Worm (Caenorhabditis elegans) whole organism, young adult: ENCODE measurements around the gene gbb-2.

Source experiments
- B0336.3 ChIP-seq: fragments of 200-800 bp; sonication (Bioruptor generic); IDR thresholded peaks from 2 replicates; pipeline ENCODE4 v1.3.6; 2022; ENCODE audit warnings: missing genetic modification characterization, missing compliant biosample characterization
- F10E7.11 ChIP-seq: sonication (generic microtip); optimal IDR thresholded peaks from 2 replicates; lab custom pipeline; 2017; ENCODE audit warnings: mild to moderate bottlenecking, missing genetic modification characterization, moderate library complexity, missing compliant biosample characterization
- F52B5.7 ChIP-seq: sonication (generic microtip); optimal IDR thresholded peaks from 2 replicates; lab custom pipeline; 2016; ENCODE audit warnings: mild to moderate bottlenecking, missing genetic modification characterization, missing compliant biosample characterization
- F57C9.4 ChIP-seq: sonication (generic microtip); optimal IDR thresholded peaks from 2 replicates; lab custom pipeline; 2017; ENCODE audit warnings: mild to moderate bottlenecking, missing genetic modification characterization, missing compliant biosample characterization
- K11D2.4 ChIP-seq: fragments of 200-800 bp; sonication (Bioruptor generic); IDR thresholded peaks from 2 replicates; pipeline ENCODE4 v1.3.6; 2022; ENCODE audit warnings: missing genetic modification reagents, missing genetic modification characterization, missing compliant biosample characterization
- Y53F4B.3 ChIP-seq: fragments of 200-800 bp; sonication (Bioruptor generic); IDR thresholded peaks from 2 replicates; pipeline ENCODE4 v1.3.6; 2022; ENCODE audit warnings: missing genetic modification reagents, missing genetic modification characterization, missing compliant biosample characterization
- Y53G8AR.9 ChIP-seq: fragments of 200-800 bp; sonication (Bioruptor generic); conservative IDR thresholded peaks from 2 replicates; pipeline ENCODE4 v1.3.6; 2022; ENCODE audit warnings: missing genetic modification reagents, missing genetic modification characterization, missing compliant biosample characterization
- akir-1 ChIP-seq: fragments of 200-800 bp; sonication (Bioruptor generic); optimal IDR thresholded peaks from 2 replicates; lab custom pipeline; 2018; ENCODE audit warnings: mild to moderate bottlenecking, missing genetic modification characterization, moderate library complexity, missing compliant biosample characterization
- atf-7 ChIP-seq: sonication (generic microtip); optimal IDR thresholded peaks from 2 replicates; lab custom pipeline; 2017; ENCODE audit warnings: mild to moderate bottlenecking, missing genetic modification characterization, missing compliant biosample characterization
- cebp-2 ChIP-seq: fragments of 200-800 bp; sonication (Bioruptor generic); IDR thresholded peaks from 2 replicates; pipeline ENCODE4 v1.3.6; 2022; ENCODE audit warnings: missing genetic modification characterization, missing compliant biosample characterization
- ceh-100 ChIP-seq: fragments of 200-800 bp; sonication (Bioruptor generic); IDR thresholded peaks from 2 replicates; pipeline ENCODE4 v1.3.6; 2022; ENCODE audit warnings: missing genetic modification reagents, missing genetic modification characterization, missing compliant biosample characterization
- die-1 ChIP-seq: sonication (generic microtip); optimal IDR thresholded peaks from 2 replicates; lab custom pipeline; 2016; ENCODE audit warnings: missing genotype, mild to moderate bottlenecking, missing genetic modification characterization, missing compliant biosample characterization
- dox-1 ChIP-seq: fragments of 200-800 bp; sonication (Bioruptor generic); IDR thresholded peaks from 2 replicates; pipeline ENCODE4 v1.3.6; 2022; ENCODE audit warnings: missing genetic modification reagents, missing genetic modification characterization, missing compliant biosample characterization
- egl-44 ChIP-seq: fragments of 200-800 bp; sonication (Bioruptor generic); IDR thresholded peaks from 2 replicates; pipeline ENCODE4 v1.3.6; 2022; ENCODE audit warnings: missing genetic modification reagents, missing genetic modification characterization, missing compliant biosample characterization
- egrh-3 ChIP-seq: fragments of 200-800 bp; sonication (Bioruptor generic); IDR thresholded peaks from 2 replicates; pipeline ENCODE4 v1.3.6; 2022; ENCODE audit warnings: missing genetic modification reagents, missing genetic modification characterization, missing compliant biosample characterization
- ets-4 ChIP-seq: fragments of 200-800 bp; sonication (Bioruptor generic); optimal IDR thresholded peaks from 2 replicates; lab custom pipeline; 2018; ENCODE audit warnings: mild to moderate bottlenecking, missing genetic modification characterization, missing compliant biosample characterization
- hmg-1.2 ChIP-seq: fragments of 200-800 bp; sonication (Bioruptor generic); IDR thresholded peaks from 2 replicates; pipeline ENCODE4 v1.3.6; 2022; ENCODE audit warnings: missing genetic modification reagents, missing genetic modification characterization, missing compliant biosample characterization
- hsf-1 ChIP-seq: fragments of 200-800 bp; sonication (Bioruptor generic); IDR thresholded peaks from 2 replicates; pipeline ENCODE4 v1.3.6; 2022; ENCODE audit warnings: missing genetic modification reagents, missing genetic modification characterization, missing compliant biosample characterization
- lag-1 ChIP-seq: fragments of 200-800 bp; sonication (Bioruptor generic); IDR thresholded peaks from 2 replicates; pipeline ENCODE4 v1.3.6; 2022; ENCODE audit warnings: missing genetic modification reagents, missing genetic modification characterization, missing compliant biosample characterization
- let-607 ChIP-seq, 2 experiments: fragments of 200-800 bp in 1 of 2; sonication (Bioruptor generic) in 1 of 2; sonication (generic microtip) in 1 of 2; optimal IDR thresholded peaks; 2 replicates each; lab custom pipeline; 2016 to 2018; ENCODE audit warnings: mild to moderate bottlenecking in 2 of 2, missing compliant biosample characterization in 2 of 2, missing genetic modification characterization in 2 of 2, moderate library complexity in 2 of 2, missing genotype in 1 of 2
- lin-35 ChIP-seq, 3 experiments: fragments of 150-350 bp in 2 of 3; sonication (generic microtip) in 1 of 3; optimal IDR thresholded peaks; 2 replicates each; lab custom pipeline; 2014 to 2018; ENCODE audit warnings: missing biosample characterization in 3 of 3, missing genetic modification characterization in 3 of 3, missing genetic modification reagents in 3 of 3
- lin-40 ChIP-seq: sonication (generic microtip); optimal IDR thresholded peaks from 2 replicates; lab custom pipeline; 2016; ENCODE audit warnings: missing genetic modification characterization, mild to moderate bottlenecking, missing compliant biosample characterization, missing genotype, missing genetic modification reagents
- lir-1 ChIP-seq: fragments of 200-800 bp; sonication (Bioruptor generic); conservative IDR thresholded peaks from 2 replicates; pipeline ENCODE4 v1.3.6; 2022; ENCODE audit warnings: missing genetic modification reagents, missing genetic modification characterization, missing compliant biosample characterization
- madf-10 ChIP-seq: sonication (generic microtip); optimal IDR thresholded peaks from 2 replicates; lab custom pipeline; 2016; ENCODE audit warnings: mild to moderate bottlenecking, missing genetic modification characterization, missing compliant biosample characterization
- madf-8 ChIP-seq: fragments of 200-800 bp; sonication (Bioruptor generic); conservative IDR thresholded peaks from 2 replicates; pipeline ENCODE4 v1.3.6; 2022; ENCODE audit warnings: missing genetic modification reagents, missing genetic modification characterization, missing compliant biosample characterization
- nhr-80 ChIP-seq: sonication (generic microtip); optimal IDR thresholded peaks from 2 replicates; lab custom pipeline; 2016; ENCODE audit warnings: missing genetic modification characterization, missing compliant biosample characterization
- pbrm-1 ChIP-seq: fragments of 200-800 bp; sonication (Bioruptor generic); IDR thresholded peaks from 2 replicates; pipeline ENCODE4 v1.3.6; 2022; ENCODE audit warnings: missing genetic modification reagents, missing genetic modification characterization, missing compliant biosample characterization
- pha-4 ChIP-seq: fragments of 150-350 bp; sonication (generic microtip); optimal IDR thresholded peaks from 2 replicates; lab custom pipeline; 2014; ENCODE audit warnings: missing biosample characterization, missing genetic modification reagents, missing genetic modification characterization
- rcor-1 ChIP-seq: fragments of 200-800 bp; sonication (Bioruptor generic); IDR thresholded peaks from 2 replicates; pipeline ENCODE4 v1.3.6; 2022; ENCODE audit warnings: missing genetic modification reagents, missing genetic modification characterization, missing compliant biosample characterization
- repo-1 ChIP-seq: sonication (generic microtip); optimal IDR thresholded peaks from 2 replicates; lab custom pipeline; 2017; ENCODE audit warnings: mild to moderate bottlenecking, missing genetic modification characterization, missing compliant biosample characterization
- rpc-1 ChIP-seq, 2 experiments: fragments of 150-350 bp in 1 of 2; sonication (generic microtip) in 1 of 2; optimal IDR thresholded peaks; 2 replicates each; lab custom pipeline; 2014 to 2018; ENCODE audit warnings: missing biosample characterization in 1 of 2, missing genetic modification characterization in 1 of 2, missing genetic modification reagents in 1 of 2, missing genotype in 1 of 2
- snpc-4 ChIP-seq, 5 experiments: fragments of 150-350 bp in 1 of 5; sonication (generic microtip) in 4 of 5; optimal IDR thresholded peaks; 2 replicates each; lab custom pipeline; 2014 to 2018; ENCODE audit warnings: missing genetic modification characterization in 5 of 5, missing biosample characterization in 3 of 5, antibody characterized with exemption in 2 of 5, mild to moderate bottlenecking in 2 of 5, missing compliant biosample characterization in 2 of 5, missing genotype in 2 of 5, moderate library complexity in 2 of 5, missing genetic modification reagents in 1 of 5
- tlf-1 ChIP-seq: fragments of 200-800 bp; sonication (Bioruptor generic); optimal IDR thresholded peaks from 2 replicates; lab custom pipeline; 2018; ENCODE audit warnings: mild to moderate bottlenecking, missing genetic modification characterization, missing compliant biosample characterization
- xnd-1 ChIP-seq: sonication (generic microtip); optimal IDR thresholded peaks from 2 replicates; lab custom pipeline; 2016; ENCODE audit warnings: missing genotype, missing genetic modification reagents, missing genetic modification characterization, missing compliant biosample characterization
- zfh-2 ChIP-seq: fragments of 200-800 bp; sonication (Bioruptor generic); conservative IDR thresholded peaks from 2 replicates; pipeline ENCODE4 v1.3.6; 2022; ENCODE audit warnings: missing genetic modification reagents, missing genetic modification characterization, missing compliant biosample characterization
- zim-3 ChIP-seq: sonication (generic microtip); optimal IDR thresholded peaks from 2 replicates; lab custom pipeline; 2017; ENCODE audit warnings: mild to moderate bottlenecking, missing genetic modification characterization, moderate library complexity, missing compliant biosample characterization
- ztf-22 ChIP-seq: fragments of 200-800 bp; sonication (Bioruptor generic); optimal IDR thresholded peaks from 2 replicates; lab custom pipeline; 2018; ENCODE audit warnings: mild to moderate bottlenecking, missing genetic modification characterization, moderate library complexity, missing compliant biosample characterization
- ztf-26 ChIP-seq: sonication (generic microtip); optimal IDR thresholded peaks from 2 replicates; lab custom pipeline; 2017; ENCODE audit warnings: missing genetic modification characterization, missing compliant biosample characterization
- ztf-28 ChIP-seq: fragments of 200-800 bp; sonication (Bioruptor generic); IDR thresholded peaks from 2 replicates; pipeline ENCODE4 v1.3.6; 2022; ENCODE audit warnings: missing genetic modification reagents, missing genetic modification characterization, missing compliant biosample characterization
- ztf-6 ChIP-seq: fragments of 200-800 bp; sonication (Bioruptor generic); IDR thresholded peaks from 2 replicates; pipeline ENCODE4 v1.3.6; 2022; ENCODE audit warnings: missing genetic modification reagents, missing genetic modification characterization, missing compliant biosample characterization

The gbb-2 gene

DNA sequence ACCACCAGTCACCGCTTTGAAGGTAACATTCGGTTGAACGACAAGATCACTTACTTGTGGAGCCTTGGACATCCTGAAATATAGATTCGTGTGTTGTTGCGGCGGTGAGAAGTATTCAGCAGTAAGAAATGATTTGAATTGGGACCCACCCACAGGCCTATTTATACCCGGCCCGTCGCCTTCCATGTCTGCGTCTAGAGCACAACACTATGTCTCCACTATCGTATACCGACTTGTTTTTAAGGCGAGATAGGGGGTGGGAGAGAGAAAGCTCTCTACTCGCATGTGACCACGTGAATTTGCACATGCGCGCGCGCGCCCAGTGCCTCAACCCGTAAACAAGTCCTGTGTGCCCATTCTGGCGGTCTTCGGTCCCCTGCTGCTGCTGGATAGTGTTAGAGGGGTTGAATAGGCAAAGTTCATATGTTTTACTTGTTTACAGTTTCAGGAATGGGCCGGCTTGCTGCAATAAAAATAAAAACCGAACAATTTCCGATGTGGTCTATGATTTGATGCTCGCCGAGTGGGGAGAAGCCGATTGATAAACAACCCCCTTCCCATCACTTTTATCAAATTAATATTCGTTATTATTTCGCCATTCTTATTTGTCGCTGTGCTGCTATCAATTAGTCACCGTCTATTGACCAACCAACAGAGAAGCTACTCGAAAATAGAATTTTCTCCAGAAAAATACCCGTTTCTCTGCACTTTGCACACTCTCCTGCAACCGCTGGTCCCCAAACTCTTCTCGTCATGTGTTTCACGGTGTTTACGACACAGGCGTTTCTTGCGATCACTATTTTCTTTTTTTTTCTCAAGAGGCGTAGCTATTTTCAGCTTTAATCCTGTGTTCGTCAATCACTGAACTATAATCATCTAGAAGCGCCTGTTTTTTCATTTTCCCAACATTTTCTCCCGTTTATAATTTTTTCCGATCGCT, 36.5 kb downstream of the gbb-2 start (continued):
- TF ChIP-seq ets-4 (GFP tag; lab: Kevin White, UChicago) (no peak), madf-8 (GFP tag; lab: Robert Waterston, UW) (no peak), hmg-1.2 (GFP tag; lab: Robert Waterston, UW) (peak; percentile 64), tlf-1 (GFP tag; lab: Kevin White, UChicago) (peak; percentile 9)

DNA sequence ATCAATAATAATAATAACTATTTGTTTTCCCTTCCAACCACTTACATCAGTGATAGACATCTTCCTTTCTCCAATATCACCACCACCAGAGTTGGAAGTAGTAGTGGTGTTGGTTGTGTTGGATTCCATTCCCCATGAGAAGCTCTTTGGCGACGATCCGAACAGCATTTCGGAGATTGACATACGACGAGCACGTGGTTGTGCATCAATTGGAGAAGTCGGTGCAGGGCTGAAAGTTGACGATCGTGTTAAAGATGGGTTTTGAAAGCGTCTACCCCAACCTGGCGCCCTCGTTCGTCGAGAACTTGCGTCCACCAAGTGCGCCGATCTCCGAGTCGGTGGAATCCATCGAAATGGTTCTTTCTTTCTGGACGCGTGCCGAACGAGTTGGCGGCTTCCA, 37.5 kb downstream of the gbb-2 start:
- no peak for TF ChIP-seq repo-1 (tag; lab: Kevin White, UChicago)
- no peak for TF ChIP-seq egrh-3 (GFP tag; lab: Robert Waterston, UW)
- TF ChIP-seq hsf-1 (GFP tag; lab: Robert Waterston, UW): peak; percentile 29; the same call in 1 of the 2 replicates
- peak; percentile 38; the same call in 1 of the 2 replicates for TF ChIP-seq zfh-2 (GFP tag; lab: Robert Waterston, UW)
- 0 out of 2 replicates have a peak, but pooled peaks have one; percentile 7 for TF ChIP-seq Y53G8AR.9 (GFP tag; lab: Robert Waterston, UW)
- peak; percentile 9 for TF ChIP-seq akir-1 (GFP tag; lab: Kevin White, UChicago)
- 0 out of 2 replicates have a peak, but pooled peaks have one; percentile 22 for TF ChIP-seq cebp-2 (GFP tag; lab: Robert Waterston, UW)
- TF ChIP-seq, all 124 proteins: peak for 5

DNA sequence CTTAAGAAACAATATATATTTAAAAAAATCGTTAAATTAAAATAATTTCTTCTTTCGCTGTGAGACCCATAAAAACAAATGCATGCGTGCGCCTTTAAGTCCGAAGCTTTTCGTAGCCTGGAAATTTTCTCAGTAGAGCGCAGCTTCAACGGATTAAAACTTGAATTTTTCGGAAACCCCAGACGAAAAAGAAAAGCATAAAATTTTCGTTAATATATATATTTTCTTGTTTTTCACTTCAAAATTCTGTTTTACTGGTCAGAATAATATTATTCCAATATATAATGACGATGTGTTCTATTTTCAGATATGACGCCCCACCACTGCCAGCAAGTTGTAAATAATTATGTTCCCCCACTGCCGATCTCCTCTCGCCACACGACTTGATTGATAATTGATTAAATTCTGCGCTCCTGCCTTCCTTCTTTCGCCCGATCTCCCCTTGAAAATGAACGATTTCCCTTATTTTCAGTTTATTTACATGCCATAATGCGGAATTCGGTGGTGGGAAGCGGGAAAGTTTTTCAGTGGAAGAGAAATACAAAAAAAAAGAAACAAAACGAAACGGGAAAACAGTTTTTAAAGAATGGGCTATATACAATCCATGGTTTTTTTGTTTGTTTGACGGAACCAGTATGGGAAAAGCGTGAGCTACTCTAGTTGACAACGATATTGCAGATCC, 38.4 kb downstream of the gbb-2 start:
- TF ChIP-seq F52B5.7: peak; percentile 50
- TF ChIP-seq xnd-1 (tag; lab: Kevin White, UChicago): peak; percentile 67
- TF ChIP-seq let-607 (tag; optimal IDR thresholded peaks at IDR 0.05; lab: Kevin White, UChicago): peak; percentile 7 to 43
- peak; percentile 65 for TF ChIP-seq lin-40
- peak; percentile 12; the same call in 1 of the 2 replicates for TF ChIP-seq rcor-1 (GFP tag; lab: Robert Waterston, UW)
- no peak; the same call in 1 of the 2 replicates for TF ChIP-seq pbrm-1 (GFP tag; lab: Robert Waterston, UW)
- peak; percentile 31 for TF ChIP-seq atf-7 (tag; lab: Kevin White, UChicago)
- TF ChIP-seq ets-4 (GFP tag; lab: Kevin White, UChicago): peak; percentile 42
- no peak for TF ChIP-seq ceh-100 (GFP tag; lab: Robert Waterston, UW)
- peak; percentile 95 for TF ChIP-seq repo-1 (tag; lab: Kevin White, UChicago)
- peak; percentile 60; the same call in 1 of the 2 replicates for TF ChIP-seq dox-1 (GFP tag; lab: Robert Waterston, UW)
- peak in 2 of 3 experiments; percentile 53 to 73 for TF ChIP-seq lin-35 (GFP tag; optimal IDR thresholded peaks at IDR 0.05; lab: Kevin White, UChicago)
- TF ChIP-seq B0336.3 (GFP tag; lab: Robert Waterston, UW): peak; percentile 85
- peak; percentile 70 for TF ChIP-seq pha-4
- TF ChIP-seq ztf-26 (tag; lab: Kevin White, UChicago): peak; percentile 82
- no peak for TF ChIP-seq egl-44
- peak; percentile 34 for TF ChIP-seq madf-10
- TF ChIP-seq ztf-6: no peak; the same call in 1 of the 2 replicates
- peak; percentile 1 for TF ChIP-seq die-1
- TF ChIP-seq F57C9.4 (tag; lab: Kevin White, UChicago): peak; percentile 24
- peak; percentile 41; the same call in 1 of the 2 replicates for TF ChIP-seq K11D2.4 (GFP tag; lab: Robert Waterston, UW)
- peak; percentile 30 for TF ChIP-seq snpc-4 (GFP tag; optimal IDR thresholded peaks at IDR 0.05; lab: Kevin White, UChicago)
- TF ChIP-seq snpc-4 (tag; optimal IDR thresholded peaks at IDR 0.05; lab: Kevin White, UChicago): peak in 3 of 4 experiments; percentile 12 to 64 (median 18)
- no peak for TF ChIP-seq rpc-1 (optimal IDR thresholded peaks at IDR 0.05; lab: Kevin White, UChicago)
- no peak for TF ChIP-seq rpc-1 (tag; optimal IDR thresholded peaks at IDR 0.05; lab: Kevin White, UChicago)
- TF ChIP-seq Y53F4B.3 (GFP tag; lab: Robert Waterston, UW): no peak
- TF ChIP-seq ztf-28 (GFP tag; lab: Robert Waterston, UW): no peak
- TF ChIP-seq F10E7.11: no peak
- TF ChIP-seq lag-1 (GFP tag; lab: Robert Waterston, UW): no peak
- TF ChIP-seq nhr-80: no peak
- no peak for TF ChIP-seq zim-3 (tag; lab: Kevin White, UChicago)
- TF ChIP-seq ztf-22 (GFP tag; lab: Kevin White, UChicago): no peak
- TF ChIP-seq lir-1: no peak
